Fruit fly (Drosophila melanogaster) whole organism, adult: ENCODE measurements around the gene CG6724.

Experiments used
- CG33017 ChIP-seq: fragments of 200-800 bp; sonication (Bioruptor generic); optimal IDR thresholded peaks from 2 replicates; lab custom pipeline; 2018; ENCODE audit warnings: missing biosample characterization, mild to moderate bottlenecking, missing genetic modification characterization, moderate library complexity
- CG5204 ChIP-seq: fragments of 200-800 bp; sonication (Bioruptor generic); optimal IDR thresholded peaks from 2 replicates; lab custom pipeline; 2016; ENCODE audit warnings: missing biosample characterization, missing genetic modification characterization
- CG7045 ChIP-seq: fragments of 200-800 bp; sonication (Bioruptor generic); optimal IDR thresholded peaks from 2 replicates; lab custom pipeline; 2017; ENCODE audit warnings: missing biosample characterization, mild to moderate bottlenecking, missing genetic modification characterization
- Clk ChIP-seq: fragments of 200-800 bp; sonication (Bioruptor generic); optimal IDR thresholded peaks from 2 replicates; lab custom pipeline; 2017; ENCODE audit warnings: missing biosample characterization, missing genetic modification characterization
- Crg-1 ChIP-seq: fragments of 200-800 bp; sonication (Bioruptor generic); optimal IDR thresholded peaks from 2 replicates; lab custom pipeline; 2016; ENCODE audit warnings: missing biosample characterization, missing genetic modification characterization
- Hr96 ChIP-seq: fragments of 200-800 bp; sonication (Bioruptor generic); optimal IDR thresholded peaks from 2 replicates; lab custom pipeline; 2016; ENCODE audit warnings: missing biosample characterization, missing genetic modification characterization
- ovo ChIP-seq: fragments of 200-800 bp; sonication (Bioruptor generic); optimal IDR thresholded peaks from 2 replicates; lab custom pipeline; 2016; ENCODE audit warnings: missing biosample characterization, missing genetic modification characterization
- pad ChIP-seq: fragments of 200-800 bp; sonication (Bioruptor generic); optimal IDR thresholded peaks from 3 replicates; lab custom pipeline; 2017; ENCODE audit warnings: missing biosample characterization, missing genetic modification characterization, mild to moderate bottlenecking, moderate library complexity, missing genetic modification reagents

- no peak for TF ChIP-seq Hr96 (GFP tag; lab: Kevin White, UChicago)
- no peak for TF ChIP-seq Clk
- no peak for TF ChIP-seq pad (GFP tag; lab: Kevin White, UChicago)
- no peak for TF ChIP-seq CG33017
- no peak for TF ChIP-seq CG5204 (GFP tag; lab: Kevin White, UChicago)
- no peak for TF ChIP-seq ovo (GFP tag; lab: Kevin White, UChicago)
- TF ChIP-seq Crg-1 = no peak
- TF ChIP-seq CG7045 (GFP tag; lab: Kevin White, UChicago) = no peak
Observed at dm6 chr2L:10774041-10774440, 4.3 kb upstream of the CG6724 start.
